Fruit fly (Drosophila melanogaster): ENCODE data around the gene Ilp3.

Ilp3 gene

dm6 chr3L:9838534-9838933 lies 36.6 kb upstream of the Ilp3 start, which contains the start of gene Cdk8 (continued):
- peak; percentile 56 for TF ChIP-seq CG30403 (GFP tag; optimal IDR thresholded peaks at IDR 0.05)
- no peak; the same call in 1 of the 2 replicates for TF ChIP-seq Bgb (GFP tag; IDR thresholded peaks at IDR 0.05; ENCODE audit: partially characterized antibody)
- no peak for TF ChIP-seq GATAe (GFP tag; conservative IDR thresholded peaks at IDR 0.05)
- TF ChIP-seq tio (GFP tag; optimal IDR thresholded peaks at IDR 0.05): no peak
- TF ChIP-seq Poxn (GFP tag; IDR thresholded peaks at IDR 0.05): no peak
- no peak for TF ChIP-seq CG43689 (GFP tag; IDR thresholded peaks at IDR 0.05)
- peak; percentile 34 for TF ChIP-seq Bteb2 (GFP tag; optimal IDR thresholded peaks at IDR 0.05)
- TF ChIP-seq lola (GFP tag; optimal IDR thresholded peaks at IDR 0.05): no peak
- no peak for TF ChIP-seq CG9797 (GFP tag; optimal IDR thresholded peaks at IDR 0.05)
- TF ChIP-seq gce (GFP tag; IDR thresholded peaks at IDR 0.05): no peak
- peak; percentile 51; the same call in 1 of the 3 replicates for TF ChIP-seq CG34422 (GFP tag; IDR thresholded peaks at IDR 0.05)
- no peak for TF ChIP-seq CG30431 (GFP tag; optimal IDR thresholded peaks at IDR 0.05)

- no peak for TF ChIP-seq E2f2 (GFP tag; IDR thresholded peaks at IDR 0.05)
- peak; percentile 1 for TF ChIP-seq gfzf (GFP tag; optimal IDR thresholded peaks at IDR 0.05)
- TF ChIP-seq CG15269 (tag; optimal IDR thresholded peaks at IDR 0.05): no peak
- no peak for TF ChIP-seq p53 (GFP tag; optimal IDR thresholded peaks at IDR 0.05)
- TF ChIP-seq E2f1 (GFP tag; IDR thresholded peaks at IDR 0.05): no peak
- TF ChIP-seq Hr51 (GFP tag; optimal IDR thresholded peaks at IDR 0.05): no peak
- TF ChIP-seq CG18599 (GFP tag; optimal IDR thresholded peaks at IDR 0.05): no peak
- no peak for TF ChIP-seq CG11247 (GFP tag; IDR thresholded peaks at IDR 0.05)
- no peak for TF ChIP-seq pnt (GFP tag; optimal IDR thresholded peaks at IDR 0.05)
- TF ChIP-seq unc-4 (GFP tag; IDR thresholded peaks at IDR 0.05; ENCODE audit: partially characterized antibody): peak; percentile 2; the same call in 1 of the 2 replicates
- 0 out of 2 replicates have a peak, but pooled peaks have one; percentile 15 for TF ChIP-seq CG4360 (GFP tag; IDR thresholded peaks at IDR 0.05)
- TF ChIP-seq sc (optimal IDR thresholded peaks at IDR 0.05): no peak
- TF ChIP-seq sc (GFP tag; optimal IDR thresholded peaks at IDR 0.05): no peak
- TF ChIP-seq lmd (GFP tag; IDR thresholded peaks at IDR 0.05): no peak
- TF ChIP-seq Mes4 (GFP tag; optimal IDR thresholded peaks at IDR 0.05): no peak
- TF ChIP-seq Sox102F (GFP tag; optimal IDR thresholded peaks at IDR 0.05): no peak
- no peak for TF ChIP-seq CG1832 (GFP tag; optimal IDR thresholded peaks at IDR 0.05)
- no peak for TF ChIP-seq CG8944 (GFP tag; optimal IDR thresholded peaks at IDR 0.05)
- no peak for TF ChIP-seq ase (GFP tag; IDR thresholded peaks at IDR 0.05)
- TF ChIP-seq CG2678 (tag; optimal IDR thresholded peaks at IDR 0.05): no peak
- no peak for TF ChIP-seq nerfin-1 (tag; optimal IDR thresholded peaks at IDR 0.05)
- TF ChIP-seq Dfd (GFP tag; optimal IDR thresholded peaks at IDR 0.05): peak in 1 of 2 experiments; percentile 51
- no peak for TF ChIP-seq CoRest (tag; optimal IDR thresholded peaks at IDR 0.05)
Measured at dm6 chr3L:9837053-9837452, 35.1 kb upstream of the Ilp3 start.

- TF ChIP-seq CG7372 (GFP tag; IDR thresholded peaks at IDR 0.05) (no peak), CG17612 (GFP tag; IDR thresholded peaks at IDR 0.05) (no peak), CG12219 (GFP tag; optimal IDR thresholded peaks at IDR 0.05) (no peak), CG31388 (GFP tag; optimal IDR thresholded peaks at IDR 0.05) (no peak), luna (GFP tag; optimal IDR thresholded peaks at IDR 0.05) (no peak), Hr78 (GFP tag; optimal IDR thresholded peaks at IDR 0.05) (peak in 1 of 2 experiments; percentile 13), YL-1 (GFP tag; optimal IDR thresholded peaks at IDR 0.05) (peak; percentile 19), Hmx (GFP tag; optimal IDR thresholded peaks at IDR 0.05) (no peak), chn (GFP tag; optimal IDR thresholded peaks at IDR 0.05) (peak; percentile 22), CG42726 (GFP tag; IDR thresholded peaks at IDR 0.05; ENCODE audit: partially characterized antibody) (peak; percentile 79), trem (tag; optimal IDR thresholded peaks at IDR 0.05) (peak; percentile 47), hbn (GFP tag; IDR thresholded peaks at IDR 0.05; ENCODE audit: partially characterized antibody) (peak; percentile 70), CG10147 (GFP tag; optimal IDR thresholded peaks at IDR 0.05) (no peak), CG9797 (GFP tag; optimal IDR thresholded peaks at IDR 0.05) (peak; percentile 31), gsb (GFP tag; IDR thresholded peaks at IDR 0.05) (no peak), vvl (GFP tag; IDR thresholded peaks at IDR 0.05) (peak; percentile 29; the same call in 1 of the 2 replicates)
Measured at dm6 chr3L:9836524-9837047, 34.7 kb upstream of the Ilp3 start, which contains the start of gene I-2. Gene I-2, minus strand, starts transcription at chr3L:9836805.
